Fruit fly (Drosophila melanogaster): Measurements from ENCODE around the gene CG12375.

CG12375 gene

DNA sequence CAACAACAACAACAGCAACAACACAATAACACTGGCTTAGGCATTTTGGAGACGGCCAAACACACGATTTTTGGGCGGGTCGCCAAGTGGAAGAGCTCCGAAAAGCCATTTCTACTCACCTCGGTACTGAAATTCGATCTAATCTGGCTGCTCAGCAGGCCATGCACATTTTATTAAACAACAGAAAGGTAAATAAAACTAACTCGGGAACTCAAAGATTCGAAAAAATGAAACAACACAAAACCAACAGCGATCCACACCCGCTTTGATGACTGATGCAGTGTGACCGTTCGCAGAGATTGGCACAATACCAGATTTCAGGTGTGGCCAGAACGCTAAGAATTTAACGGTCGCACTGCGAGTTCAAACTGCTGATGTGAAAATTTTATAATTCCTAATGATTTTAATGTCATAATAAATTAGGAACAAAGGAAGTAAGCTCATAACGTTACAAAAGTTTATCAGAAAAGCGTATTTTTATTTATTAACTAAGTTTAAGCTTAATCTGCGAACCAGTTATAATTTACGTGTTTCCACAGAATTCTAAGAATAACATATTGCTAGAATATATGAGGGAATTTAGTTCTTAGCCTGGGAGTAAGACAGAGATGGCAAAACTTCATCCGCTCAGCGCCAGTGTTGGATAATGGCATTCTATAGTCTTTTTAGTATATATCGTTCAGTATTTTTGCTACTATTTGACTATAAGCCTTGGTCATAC, 43.8 kb downstream of the CG12375 start, which contains the start of gene Mcr (continued):
- TF ChIP-seq Hmr (GFP tag; optimal IDR thresholded peaks at IDR 0.05) (peak; percentile 39), kay (GFP tag; optimal IDR thresholded peaks at IDR 0.05) (peak; percentile 50), CG4360 (GFP tag; IDR thresholded peaks at IDR 0.05) (peak; percentile 68), NK7.1 (GFP tag; optimal IDR thresholded peaks at IDR 0.05) (peak; percentile 1), CG17361 (GFP tag; IDR thresholded peaks at IDR 0.05) (peak; percentile 34; the same call in 1 of the 3 replicates), gfzf (GFP tag; optimal IDR thresholded peaks at IDR 0.05) (peak; percentile 88), seq (GFP tag; IDR thresholded peaks at IDR 0.05) (peak; percentile 15; the same call in 1 of the 2 replicates), Lhr (GFP tag; optimal IDR thresholded peaks at IDR 0.05) (peak; percentile 82), knrl (GFP tag; IDR thresholded peaks at IDR 0.05; ENCODE audit: partially characterized antibody) (peak; percentile 48; the same call in 1 of the 3 replicates), Dip2 (GFP tag; IDR thresholded peaks at IDR 0.05) (no peak), Rfx (GFP tag; IDR thresholded peaks at IDR 0.05) (peak; percentile 64), twi (tag; optimal IDR thresholded peaks at IDR 0.05) (no peak), HHEX (GFP tag; optimal IDR thresholded peaks at IDR 0.05) (no peak), E2f2 (GFP tag; IDR thresholded peaks at IDR 0.05) (peak; percentile 33; the same call in 1 of the 2 replicates), crp (GFP tag; optimal IDR thresholded peaks at IDR 0.05) (peak in 1 of 2 experiments; percentile 21), CG13775 (GFP tag; optimal IDR thresholded peaks at IDR 0.05) (peak; percentile 28), Bteb2 (GFP tag; optimal IDR thresholded peaks at IDR 0.05) (no peak), D19B (GFP tag; optimal IDR thresholded peaks at IDR 0.05) (no peak), amos (GFP tag; IDR thresholded peaks at IDR 0.05; ENCODE audit: partially characterized antibody) (peak; percentile 67; the same call in 1 of the 2 replicates), bbx (GFP tag; IDR thresholded peaks at IDR 0.05; ENCODE audit: partially characterized antibody) (peak; percentile 12; the same call in 1 of the 2 replicates), dpn (GFP tag; optimal IDR thresholded peaks at IDR 0.05) (peak in 1 of 2 experiments; percentile 41), Xrp1 (GFP tag; IDR thresholded peaks at IDR 0.05) (no peak), salm (tag; optimal IDR thresholded peaks at IDR 0.05) (no peak), Hr51 (GFP tag; optimal IDR thresholded peaks at IDR 0.05) (no peak), Fer2 (tag; optimal IDR thresholded peaks at IDR 0.05) (no peak), lilli (GFP tag; optimal IDR thresholded peaks at IDR 0.05) (peak; percentile 51), CG13296 (GFP tag; optimal IDR thresholded peaks at IDR 0.05) (no peak), CG14860 (GFP tag; IDR thresholded peaks at IDR 0.05; ENCODE audit: partially characterized antibody) (no peak), yki (optimal IDR thresholded peaks at IDR 0.05) (no peak), NC2β (GFP tag; optimal IDR thresholded peaks at IDR 0.05) (no peak), CG17802 (tag; optimal IDR thresholded peaks at IDR 0.05) (no peak), sima (GFP tag; optimal IDR thresholded peaks at IDR 0.05) (no peak), CG6683 (GFP tag; optimal IDR thresholded peaks at IDR 0.05) (no peak), CG2712 (tag; optimal IDR thresholded peaks at IDR 0.05) (peak; percentile 34), tx (GFP tag; optimal IDR thresholded peaks at IDR 0.05) (peak; percentile 10), tio (GFP tag; optimal IDR thresholded peaks at IDR 0.05) (no peak), CG13287 (GFP tag; IDR thresholded peaks at IDR 0.05; ENCODE audit: partially characterized antibody) (peak; percentile 65; the same call in 1 of the 2 replicates), Bdp1 (GFP tag; optimal IDR thresholded peaks at IDR 0.05) (no peak), Stat92E (GFP tag; optimal IDR thresholded peaks at IDR 0.05) (peak in 1 of 3 experiments; percentile 71), cwo (GFP tag; optimal IDR thresholded peaks at IDR 0.05) (no peak), row (GFP tag; IDR thresholded peaks at IDR 0.05) (peak; percentile 31; the same call in 1 of the 3 replicates), CG13624 (GFP tag; optimal IDR thresholded peaks at IDR 0.05) (peak; percentile 45), CG6654 (GFP tag; optimal IDR thresholded peaks at IDR 0.05) (no peak), Elba2 (GFP tag; optimal IDR thresholded peaks at IDR 0.05) (no peak), Ravus (GFP tag; IDR thresholded peaks at IDR 0.05) (no peak), MBD-R2 (GFP tag; IDR thresholded peaks at IDR 0.05) (peak; percentile 8), pzg (GFP tag; optimal IDR thresholded peaks at IDR 0.05) (peak; percentile 70), Abd-B (GFP tag; optimal IDR thresholded peaks at IDR 0.05) (peak; percentile 49)
